Fruit fly (Drosophila melanogaster): ENCODE results near the gene CG31248.
A peak's percentile ranks its signal among the peaks of the same experiment; 100 is the strongest.

Gene CG31248

DNA sequence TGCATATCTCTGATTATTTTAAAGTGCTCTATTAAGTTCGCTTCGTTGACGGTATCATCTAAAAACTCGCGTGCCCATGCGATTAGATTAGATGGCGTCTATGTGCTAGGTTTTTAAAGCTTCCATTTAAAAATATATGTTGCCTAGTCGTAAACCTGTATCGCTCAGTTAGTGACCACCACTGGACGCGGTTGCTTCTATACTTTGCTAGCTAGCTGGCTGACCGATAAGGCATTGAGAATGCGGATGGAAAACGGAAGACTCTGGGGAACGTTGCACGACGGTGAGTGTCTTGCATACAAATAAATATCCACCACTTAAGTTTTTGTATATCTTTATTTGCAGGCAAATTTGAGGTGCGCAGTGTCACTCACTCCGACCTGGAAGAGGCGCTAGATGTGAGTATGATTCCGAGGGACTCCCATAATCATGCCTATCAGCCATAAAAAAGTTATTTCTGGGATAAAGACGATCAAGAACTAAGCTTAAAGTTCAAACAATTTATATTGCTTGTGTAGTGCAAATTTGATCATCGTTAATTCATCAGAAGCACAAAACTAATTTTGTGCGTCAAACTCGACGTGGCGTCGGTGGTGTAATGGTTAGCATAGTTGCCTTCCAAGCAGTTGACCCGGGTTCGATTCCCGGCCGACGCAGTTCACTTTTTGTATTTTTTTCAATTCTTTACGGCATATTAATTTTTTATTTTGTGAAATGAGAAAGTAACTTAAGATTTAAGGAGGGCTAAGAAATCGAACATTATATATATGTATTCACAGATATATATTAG lies at the start of gene CG31248:
Gene CG31248, plus strand, starts transcription at position 41 of the 790 bp plus-strand sequence.
- TF ChIP-seq CG15336 (GFP tag; IDR thresholded peaks at IDR 0.05) (0 out of 2 replicates have a peak, but pooled peaks have one; percentile 6), topi (GFP tag; optimal IDR thresholded peaks at IDR 0.05) (no peak), CG6276 (GFP tag; optimal IDR thresholded peaks at IDR 0.05) (peak; percentile 31), CG6854 (GFP tag; optimal IDR thresholded peaks at IDR 0.05) (peak; percentile 27), Sox14 (GFP tag; optimal IDR thresholded peaks at IDR 0.05) (no peak), svp (GFP tag) (peak; percentile 31)

DNA sequence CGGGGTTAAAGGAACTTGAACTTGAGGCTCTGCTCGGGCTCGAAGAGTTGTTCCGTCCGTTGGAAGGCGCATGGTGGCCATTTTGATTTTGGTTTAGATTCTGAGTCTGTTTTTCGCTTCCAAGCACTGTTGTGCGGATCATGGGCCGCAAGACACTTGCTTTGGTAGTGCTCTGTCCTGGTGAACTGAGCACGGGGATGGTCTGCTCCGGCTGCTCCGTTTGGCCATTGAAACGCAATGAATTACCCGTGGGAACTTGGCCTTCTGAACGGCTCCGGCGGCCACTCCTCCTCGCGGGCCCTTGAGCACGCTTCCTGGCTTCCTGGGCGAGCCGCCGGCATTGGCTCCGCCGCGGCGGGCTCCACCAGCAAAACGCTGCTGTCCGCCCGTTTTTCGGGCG lies 49.4 kb upstream of the CG31248 start:
- no peak for TF ChIP-seq CG10631 (GFP tag; optimal IDR thresholded peaks at IDR 0.05)
- TF ChIP-seq Eip75B (GFP tag; optimal IDR thresholded peaks at IDR 0.05): no peak
- TF ChIP-seq CG4318 (GFP tag; optimal IDR thresholded peaks at IDR 0.05): no peak
- 0 out of 3 replicates have a peak, but pooled peaks have one; percentile 15 for TF ChIP-seq CG6163 (GFP tag; IDR thresholded peaks at IDR 0.05)
- no peak for TF ChIP-seq dac (GFP tag; optimal IDR thresholded peaks at IDR 0.05)
- TF ChIP-seq eg (GFP tag; IDR thresholded peaks at IDR 0.05): no peak
- no peak for TF ChIP-seq CG8632 (GFP tag; optimal IDR thresholded peaks at IDR 0.05)
- TF ChIP-seq CG16779 (tag; optimal IDR thresholded peaks at IDR 0.05): no peak
- no peak for TF ChIP-seq CG32006 (GFP tag; optimal IDR thresholded peaks at IDR 0.05)
- no peak for TF ChIP-seq CG15336 (GFP tag; IDR thresholded peaks at IDR 0.05)
- TF ChIP-seq dsx (GFP tag; optimal IDR thresholded peaks at IDR 0.05; ENCODE audit: poor library complexity, severe bottlenecking): no peak
- peak; percentile 29 for TF ChIP-seq Eip78C (GFP tag)
- no peak for TF ChIP-seq CG10669 (GFP tag; optimal IDR thresholded peaks at IDR 0.05)

DNA sequence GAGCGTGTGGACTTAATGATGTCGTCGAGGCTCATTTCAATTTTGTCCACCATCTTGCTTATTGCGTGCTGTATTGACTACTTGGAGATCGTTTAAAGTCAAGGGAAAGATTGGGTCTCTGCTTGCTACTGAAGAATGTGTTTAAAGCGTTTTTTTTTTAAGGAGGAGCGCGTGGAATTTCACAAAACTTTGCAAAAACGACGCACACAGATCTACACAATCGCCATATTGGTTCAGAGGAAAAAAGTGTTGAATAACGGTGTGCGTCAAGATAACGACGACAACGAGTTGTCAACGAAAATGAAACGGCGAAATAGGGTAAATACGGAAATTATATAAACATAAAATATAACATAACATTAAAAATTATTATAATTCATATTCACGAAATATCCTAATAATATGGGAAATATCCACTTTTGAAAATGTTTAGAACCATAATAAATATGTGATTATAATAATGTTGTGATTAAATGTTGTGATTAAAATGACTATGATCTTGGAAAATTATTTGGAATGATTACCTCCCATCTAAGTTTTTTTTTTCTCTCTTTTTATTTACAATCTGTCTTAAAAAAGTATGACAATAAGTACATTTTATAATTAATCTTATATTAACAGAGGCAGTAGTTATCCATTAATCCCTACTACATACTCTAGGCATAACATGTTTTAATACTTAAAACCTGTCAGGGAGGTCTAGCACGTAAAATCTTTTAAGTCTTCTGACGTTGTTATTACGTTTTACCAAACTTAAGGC lies 48.8 kb upstream of the CG31248 start, which contains the start of gene Ref1:
Gene Ref1, minus strand, starts transcription at position 231 of the 760 bp plus-strand sequence.
- TF ChIP-seq Sox102F (GFP tag; optimal IDR thresholded peaks at IDR 0.05): no peak
- TF ChIP-seq Eip78C (GFP tag): peak; percentile 15

DNA sequence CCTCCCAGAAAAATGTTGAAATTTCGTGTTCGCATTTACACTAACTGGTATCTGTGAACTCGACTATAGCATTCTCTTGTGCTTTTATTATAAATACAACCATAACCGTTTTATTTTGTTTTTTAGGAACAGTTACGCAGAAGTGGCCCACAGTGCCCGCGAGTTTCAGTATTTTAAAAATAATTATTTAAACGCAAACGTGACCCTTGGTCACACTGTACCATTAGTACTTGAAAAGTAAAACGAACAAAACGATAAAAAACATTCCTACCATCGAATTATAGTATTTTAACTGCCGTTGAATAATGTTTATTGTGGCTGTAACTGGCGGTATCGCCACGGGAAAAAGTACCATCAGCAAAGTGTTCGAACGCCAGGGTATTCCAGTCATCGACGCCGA lies 47.1 kb upstream of the CG31248 start, which contains the start of gene Dpck:
Gene Dpck, plus strand, starts transcription at position 211 of the 400 bp plus-strand sequence.
- TF ChIP-seq CG8119 (GFP tag; IDR thresholded peaks at IDR 0.05) (peak; percentile 63; the same call in 2 of the 3 replicates), CG6276 (GFP tag; optimal IDR thresholded peaks at IDR 0.05) (peak; percentile 48), Smox (GFP tag; optimal IDR thresholded peaks at IDR 0.05) (peak; percentile 40), net (GFP tag; optimal IDR thresholded peaks at IDR 0.05) (peak; percentile 58), lz (GFP tag; optimal IDR thresholded peaks at IDR 0.05) (no peak), CG10669 (GFP tag; optimal IDR thresholded peaks at IDR 0.05) (peak; percentile 20), topi (GFP tag; optimal IDR thresholded peaks at IDR 0.05) (peak; percentile 41), CG9139 (GFP tag; optimal IDR thresholded peaks at IDR 0.05) (peak; percentile 62), svp (GFP tag) (peak; percentile 81), CG16779 (tag; optimal IDR thresholded peaks at IDR 0.05) (peak; percentile 44), CG4318 (GFP tag; optimal IDR thresholded peaks at IDR 0.05) (no peak), CG6163 (GFP tag; IDR thresholded peaks at IDR 0.05) (peak; percentile 68), CG10631 (GFP tag; optimal IDR thresholded peaks at IDR 0.05) (no peak), CG3032 (tag; optimal IDR thresholded peaks at IDR 0.05) (peak; percentile 35), salr (GFP tag; optimal IDR thresholded peaks at IDR 0.05) (no peak), CG8632 (GFP tag; optimal IDR thresholded peaks at IDR 0.05) (no peak), Hr39 (GFP tag; optimal IDR thresholded peaks at IDR 0.05) (peak; percentile 27), fd59A (GFP tag; optimal IDR thresholded peaks at IDR 0.05) (peak; percentile 15), Met (GFP tag; optimal IDR thresholded peaks at IDR 0.05) (peak; percentile 53), achi (GFP tag; optimal IDR thresholded peaks at IDR 0.05) (no peak), pdm3 (GFP tag; optimal IDR thresholded peaks at IDR 0.05) (peak; percentile 65), Eip75B (GFP tag; optimal IDR thresholded peaks at IDR 0.05) (peak; percentile 42), Hr4 (GFP tag; optimal IDR thresholded peaks at IDR 0.05) (peak; percentile 56), fkh (GFP tag; optimal IDR thresholded peaks at IDR 0.05) (no peak), Ets21C (GFP tag; optimal IDR thresholded peaks at IDR 0.05) (no peak), OdsH (GFP tag; optimal IDR thresholded peaks at IDR 0.05) (peak; percentile 29), CG1621 (tag; optimal IDR thresholded peaks at IDR 0.05) (no peak), Sox14 (GFP tag; optimal IDR thresholded peaks at IDR 0.05) (peak; percentile 58), cyc (GFP tag; optimal IDR thresholded peaks at IDR 0.05) (peak; percentile 19), Sox102F (GFP tag; optimal IDR thresholded peaks at IDR 0.05) (peak; percentile 52), Hr38 (GFP tag; optimal IDR thresholded peaks at IDR 0.05) (no peak), Ets96B (tag; optimal IDR thresholded peaks at IDR 0.05) (peak; percentile 47), Eip93F (GFP tag; optimal IDR thresholded peaks at IDR 0.05) (no peak), vri (GFP tag; optimal IDR thresholded peaks at IDR 0.05) (peak; percentile 22), Eip78C (GFP tag) (peak; percentile 83)

Measured in whole organism, prepupa.